Worm (Caenorhabditis elegans) whole organism, young adult: ENCODE measurements around the gene nhr-80.

Experiments used
- B0035.1 ChIP-seq: sonication (generic microtip); optimal IDR thresholded peaks from 2 replicates; lab custom pipeline; 2016; ENCODE audit warnings: missing genetic modification characterization, mild to moderate bottlenecking, missing compliant biosample characterization, missing genotype, missing genetic modification reagents
- D2030.7 ChIP-seq: fragments of 200-800 bp; sonication (Bioruptor generic); IDR thresholded peaks from 2 replicates; pipeline ENCODE4 v1.3.6; 2022; ENCODE audit warnings: missing genetic modification reagents, missing genetic modification characterization, missing compliant biosample characterization
- F37B4.10 ChIP-seq: fragments of 200-800 bp; sonication (Bioruptor generic); IDR thresholded peaks from 2 replicates; pipeline ENCODE4 v1.3.6; 2022; ENCODE audit warnings: missing genetic modification characterization, missing compliant biosample characterization
- F49E8.2 ChIP-seq: sonication (generic microtip); optimal IDR thresholded peaks from 3 replicates; lab custom pipeline; 2017; ENCODE audit warnings: missing genetic modification characterization, mild to moderate bottlenecking, missing compliant biosample characterization, antibody characterized with exemption, moderate library complexity; ENCODE audit not compliant: insufficient read depth
- F57A8.1 ChIP-seq: fragments of 200-800 bp; sonication (Bioruptor generic); optimal IDR thresholded peaks from 2 replicates; lab custom pipeline; 2018; ENCODE audit warnings: mild to moderate bottlenecking, missing genetic modification characterization, moderate library complexity, missing compliant biosample characterization
- T26A5.8 ChIP-seq: sonication (generic microtip); optimal IDR thresholded peaks from 2 replicates; lab custom pipeline; 2016; ENCODE audit warnings: missing genetic modification characterization, missing compliant biosample characterization
- Y53G8AR.9 ChIP-seq: fragments of 200-800 bp; sonication (Bioruptor generic); conservative IDR thresholded peaks from 2 replicates; pipeline ENCODE4 v1.3.6; 2022; ENCODE audit warnings: missing genetic modification reagents, missing genetic modification characterization, missing compliant biosample characterization
- aptf-2 ChIP-seq: fragments of 200-800 bp; sonication (Bioruptor generic); conservative IDR thresholded peaks from 2 replicates; pipeline ENCODE4 v1.3.6; 2022; ENCODE audit warnings: missing genetic modification reagents, missing genetic modification characterization, missing compliant biosample characterization
- ccch-3 ChIP-seq: fragments of 200-800 bp; sonication (Bioruptor generic); optimal IDR thresholded peaks from 2 replicates; lab custom pipeline; 2018; ENCODE audit warnings: mild to moderate bottlenecking, missing genetic modification characterization, missing compliant biosample characterization
- ceh-27 ChIP-seq: fragments of 200-800 bp; sonication (Bioruptor generic); optimal IDR thresholded peaks from 2 replicates; lab custom pipeline; 2018; ENCODE audit warnings: mild to moderate bottlenecking, missing genetic modification characterization, moderate library complexity, missing compliant biosample characterization
- ceh-40 ChIP-seq: fragments of 200-800 bp; sonication (Bioruptor generic); IDR thresholded peaks from 2 replicates; pipeline ENCODE4 v1.3.6; 2022; ENCODE audit warnings: missing genetic modification characterization, missing compliant biosample characterization
- egrh-3 ChIP-seq: fragments of 200-800 bp; sonication (Bioruptor generic); IDR thresholded peaks from 2 replicates; pipeline ENCODE4 v1.3.6; 2022; ENCODE audit warnings: missing genetic modification reagents, missing genetic modification characterization, missing compliant biosample characterization
- hlh-12 ChIP-seq: sonication (generic microtip); optimal IDR thresholded peaks from 2 replicates; lab custom pipeline; 2016; ENCODE audit warnings: missing genetic modification characterization, missing compliant biosample characterization
- hlh-26 ChIP-seq: fragments of 200-800 bp; sonication (Bioruptor generic); conservative IDR thresholded peaks from 2 replicates; pipeline ENCODE4 v1.3.6; 2022; ENCODE audit warnings: missing genetic modification reagents, missing genetic modification characterization, missing compliant biosample characterization
- hsf-1 ChIP-seq: fragments of 200-800 bp; sonication (Bioruptor generic); IDR thresholded peaks from 2 replicates; pipeline ENCODE4 v1.3.6; 2022; ENCODE audit warnings: missing genetic modification reagents, missing genetic modification characterization, missing compliant biosample characterization
- let-607 ChIP-seq, 2 experiments: fragments of 200-800 bp in 1 of 2; sonication (Bioruptor generic) in 1 of 2; sonication (generic microtip) in 1 of 2; optimal IDR thresholded peaks; 2 replicates each; lab custom pipeline; 2016 to 2018; ENCODE audit warnings: mild to moderate bottlenecking in 2 of 2, missing compliant biosample characterization in 2 of 2, missing genetic modification characterization in 2 of 2, moderate library complexity in 2 of 2, missing genotype in 1 of 2
- lin-35 ChIP-seq, 3 experiments: fragments of 150-350 bp in 2 of 3; sonication (generic microtip) in 1 of 3; optimal IDR thresholded peaks; 2 replicates each; lab custom pipeline; 2014 to 2018; ENCODE audit warnings: missing biosample characterization in 3 of 3, missing genetic modification characterization in 3 of 3, missing genetic modification reagents in 3 of 3
- lin-40 ChIP-seq: sonication (generic microtip); optimal IDR thresholded peaks from 2 replicates; lab custom pipeline; 2016; ENCODE audit warnings: missing genetic modification characterization, mild to moderate bottlenecking, missing compliant biosample characterization, missing genotype, missing genetic modification reagents
- lir-1 ChIP-seq: fragments of 200-800 bp; sonication (Bioruptor generic); conservative IDR thresholded peaks from 2 replicates; pipeline ENCODE4 v1.3.6; 2022; ENCODE audit warnings: missing genetic modification reagents, missing genetic modification characterization, missing compliant biosample characterization
- madf-3 ChIP-seq: fragments of 200-800 bp; sonication (Bioruptor generic); IDR thresholded peaks from 2 replicates; pipeline ENCODE4 v1.3.6; 2022; ENCODE audit warnings: missing genetic modification reagents, missing genetic modification characterization, missing compliant biosample characterization
- madf-6 ChIP-seq: fragments of 200-800 bp; sonication (Bioruptor generic); IDR thresholded peaks from 2 replicates; pipeline ENCODE4 v1.3.6; 2022; ENCODE audit warnings: missing genetic modification reagents, missing genetic modification characterization, missing compliant biosample characterization
- mcd-1 ChIP-seq: fragments of 200-800 bp; sonication (Bioruptor generic); IDR thresholded peaks from 2 replicates; pipeline ENCODE4 v1.3.6; 2022; ENCODE audit warnings: missing genetic modification reagents, missing genetic modification characterization, missing compliant biosample characterization
- mes-4 ChIP-seq: sonication (generic microtip); optimal IDR thresholded peaks from 2 replicates; lab custom pipeline; 2016; ENCODE audit warnings: missing genotype, missing genetic modification characterization, missing compliant biosample characterization
- nfyb-1 ChIP-seq: fragments of 200-800 bp; sonication (Bioruptor generic); IDR thresholded peaks from 2 replicates; pipeline ENCODE4 v1.3.6; 2022; ENCODE audit warnings: missing genetic modification reagents, missing genetic modification characterization, missing compliant biosample characterization
- nhr-27 ChIP-seq: fragments of 200-800 bp; sonication (Bioruptor generic); optimal IDR thresholded peaks from 2 replicates; lab custom pipeline; 2018; ENCODE audit warnings: mild to moderate bottlenecking, missing genetic modification characterization, moderate library complexity, missing compliant biosample characterization
- rpc-1 ChIP-seq, 2 experiments: fragments of 150-350 bp in 1 of 2; sonication (generic microtip) in 1 of 2; optimal IDR thresholded peaks; 2 replicates each; lab custom pipeline; 2014 to 2018; ENCODE audit warnings: missing biosample characterization in 1 of 2, missing genetic modification characterization in 1 of 2, missing genetic modification reagents in 1 of 2, missing genotype in 1 of 2
- snpc-1.1 ChIP-seq: sonication (generic microtip); optimal IDR thresholded peaks from 2 replicates; lab custom pipeline; 2017; ENCODE audit warnings: missing genetic modification characterization, mild to moderate bottlenecking, missing compliant biosample characterization, antibody characterized with exemption, moderate library complexity, missing genotype, missing genetic modification reagents; ENCODE audit not compliant: insufficient read depth
- somi-1 ChIP-seq: fragments of 200-800 bp; sonication (Bioruptor generic); optimal IDR thresholded peaks from 2 replicates; lab custom pipeline; 2018; ENCODE audit warnings: mild to moderate bottlenecking, missing genetic modification characterization, missing compliant biosample characterization
- tbp1 ChIP-seq: fragments of 200-800 bp; sonication (Bioruptor generic); optimal IDR thresholded peaks from 2 replicates; lab custom pipeline; 2018; ENCODE audit warnings: mild to moderate bottlenecking, missing genetic modification characterization, missing compliant biosample characterization
- xnd-1 ChIP-seq: sonication (generic microtip); optimal IDR thresholded peaks from 2 replicates; lab custom pipeline; 2016; ENCODE audit warnings: missing genotype, missing genetic modification reagents, missing genetic modification characterization, missing compliant biosample characterization
- zfh-2 ChIP-seq: fragments of 200-800 bp; sonication (Bioruptor generic); conservative IDR thresholded peaks from 2 replicates; pipeline ENCODE4 v1.3.6; 2022; ENCODE audit warnings: missing genetic modification reagents, missing genetic modification characterization, missing compliant biosample characterization
- ztf-22 ChIP-seq: fragments of 200-800 bp; sonication (Bioruptor generic); optimal IDR thresholded peaks from 2 replicates; lab custom pipeline; 2018; ENCODE audit warnings: mild to moderate bottlenecking, missing genetic modification characterization, moderate library complexity, missing compliant biosample characterization
- ztf-25 ChIP-seq: fragments of 200-800 bp; sonication (Bioruptor generic); IDR thresholded peaks from 2 replicates; pipeline ENCODE4 v1.3.6; 2022; ENCODE audit warnings: missing genetic modification reagents, missing genetic modification characterization, missing compliant biosample characterization

nhr-80 gene

ce11 chrIII:50418-50817 is 35.7 kb upstream of the nhr-80 start:
- TF ChIP-seq egrh-3 (GFP tag; lab: Robert Waterston, UW) (peak; percentile 45; the same call in 1 of the 2 replicates), ceh-40 (GFP tag; lab: Robert Waterston, UW) (no peak), ccch-3 (GFP tag; lab: Kevin White, UChicago) (no peak), hsf-1 (GFP tag; lab: Robert Waterston, UW) (no peak), somi-1 (GFP tag; lab: Kevin White, UChicago) (no peak), aptf-2 (GFP tag; lab: Robert Waterston, UW) (no peak), zfh-2 (GFP tag; lab: Robert Waterston, UW) (peak; percentile 65), lin-40 (no peak)

ce11 chrIII:49064-49463 is 34.4 kb upstream of the nhr-80 start:
- TF ChIP-seq lir-1 (GFP tag; lab: Robert Waterston, UW): no peak
- TF ChIP-seq hlh-12 (tag; lab: Kevin White, UChicago): no peak
- peak; percentile 64 for TF ChIP-seq tbp1 (GFP tag; lab: Kevin White, UChicago)
- TF ChIP-seq rpc-1 (optimal IDR thresholded peaks at IDR 0.05; lab: Kevin White, UChicago): no peak
- peak; percentile 30 for TF ChIP-seq rpc-1 (tag; optimal IDR thresholded peaks at IDR 0.05; lab: Kevin White, UChicago)
- TF ChIP-seq snpc-1.1 (tag; lab: Kevin White, UChicago): no peak
- no peak for TF ChIP-seq T26A5.8
- TF ChIP-seq madf-6 (GFP tag; lab: Robert Waterston, UW): no peak
- no peak for TF ChIP-seq xnd-1 (tag; lab: Kevin White, UChicago)
- TF ChIP-seq B0035.1 (tag; lab: Kevin White, UChicago): no peak

- TF ChIP-seq ztf-22 (GFP tag; lab: Kevin White, UChicago): no peak
- TF ChIP-seq xnd-1 (tag; lab: Kevin White, UChicago): no peak
- peak; percentile 91 for TF ChIP-seq zfh-2 (GFP tag; lab: Robert Waterston, UW)
- TF ChIP-seq mcd-1: 0 out of 2 replicates have a peak, but pooled peaks have one; percentile 16
- no peak for TF ChIP-seq let-607 (tag; optimal IDR thresholded peaks at IDR 0.05; lab: Kevin White, UChicago)
- TF ChIP-seq F37B4.10 (GFP tag; lab: Robert Waterston, UW): 0 out of 2 replicates have a peak, but pooled peaks have one; percentile 12
- TF ChIP-seq D2030.7 (GFP tag; lab: Robert Waterston, UW): 0 out of 2 replicates have a peak, but pooled peaks have one; percentile 20
- peak; percentile 89 for TF ChIP-seq egrh-3 (GFP tag; lab: Robert Waterston, UW)
- TF ChIP-seq ztf-25 (GFP tag; lab: Robert Waterston, UW): 0 out of 2 replicates have a peak, but pooled peaks have one; percentile 64
Measured at ce11 chrIII:48329-48728, 33.7 kb upstream of the nhr-80 start.

ce11 chrIII:42725-43124 is 28.1 kb upstream of the nhr-80 start:
- TF ChIP-seq egrh-3 (GFP tag; lab: Robert Waterston, UW): peak; percentile 90; the same call in 1 of the 2 replicates
- TF ChIP-seq ceh-27: no peak
- no peak for TF ChIP-seq madf-3
- TF ChIP-seq aptf-2 (GFP tag; lab: Robert Waterston, UW): no peak
- no peak for TF ChIP-seq nfyb-1
- TF ChIP-seq zfh-2 (GFP tag; lab: Robert Waterston, UW): peak; percentile 91
- TF ChIP-seq F57A8.1: no peak
- no peak for TF ChIP-seq Y53G8AR.9 (GFP tag; lab: Robert Waterston, UW)
- TF ChIP-seq mes-4 (tag; lab: Kevin White, UChicago): no peak
- TF ChIP-seq hlh-26 (GFP tag; lab: Robert Waterston, UW): no peak
- TF ChIP-seq lin-35 (GFP tag; optimal IDR thresholded peaks at IDR 0.05; lab: Kevin White, UChicago): no peak
- 0 out of 2 replicates have a peak, but pooled peaks have one; percentile 89 for TF ChIP-seq F37B4.10 (GFP tag; lab: Robert Waterston, UW)
- TF ChIP-seq nhr-27 (tag; lab: Kevin White, UChicago): no peak
- TF ChIP-seq ceh-40 (GFP tag; lab: Robert Waterston, UW): no peak
- no peak for TF ChIP-seq F49E8.2 (tag; lab: Kevin White, UChicago)
- TF ChIP-seq, all 124 proteins: peak for 3
